Worm (Caenorhabditis elegans) whole organism, L2 larva: Measurements from ENCODE around the gene C34B4.4.

Source experiments
- R02D3.7 ChIP-seq: fragments of 150-350 bp; optimal IDR thresholded peaks from 2 replicates; lab custom pipeline; 2014; ENCODE audit warnings: missing biosample characterization, missing genetic modification characterization
- ZK546.5 ChIP-seq: sonication (generic microtip); optimal IDR thresholded peaks from 2 replicates; lab custom pipeline; 2017; ENCODE audit warnings: missing biosample characterization, missing genetic modification characterization
- ama-1 ChIP-seq: fragments of 150-350 bp; optimal IDR thresholded peaks from 2 replicates; lab custom pipeline; 2018; ENCODE audit warnings: inconsistent platforms
- unc-62 ChIP-seq: fragments of 150-350 bp; optimal IDR thresholded peaks from 2 replicates; lab custom pipeline; 2014; ENCODE audit warnings: missing biosample characterization, missing genetic modification reagents, missing genetic modification characterization

ce11 chrV:13105840-13106429 lies 15.7 kb downstream of the C34B4.4 start:
- no peak for TF ChIP-seq R02D3.7 (tag; lab: Kevin White, UChicago)
- TF ChIP-seq ama-1 (lab: Kevin White, UChicago) = no peak
- no peak for TF ChIP-seq ZK546.5 (tag; lab: Kevin White, UChicago)
- TF ChIP-seq unc-62 (GFP tag; lab: Kevin White, UChicago) = no peak
